Worm (Caenorhabditis elegans) whole organism, L4 larva: ENCODE data around the gene Y45G5AM.6.

ENCODE experiments used
- T20F7.1 ChIP-seq: fragments of 200-800 bp; sonication (Bioruptor generic); optimal IDR thresholded peaks from 2 replicates; lab custom pipeline; 2018; ENCODE audit warnings: mild to moderate bottlenecking, missing genetic modification characterization, missing compliant biosample characterization
- T26A8.4 ChIP-seq: fragments of 200-800 bp; sonication (Bioruptor generic); IDR thresholded peaks from 2 replicates; pipeline ENCODE4 v1.3.6; 2022; ENCODE audit warnings: missing genetic modification characterization, missing compliant biosample characterization
- Y48G9A.11 ChIP-seq: fragments of 200-800 bp; sonication (Bioruptor generic); IDR thresholded peaks from 2 replicates; pipeline ENCODE4 v1.3.6; 2022; ENCODE audit warnings: missing genetic modification reagents, missing genetic modification characterization, missing compliant biosample characterization
- Y5F2A.4 ChIP-seq: fragments of 200-800 bp; sonication (Bioruptor generic); optimal IDR thresholded peaks from 2 replicates; lab custom pipeline; 2018; ENCODE audit warnings: mild to moderate bottlenecking, missing genetic modification characterization, missing compliant biosample characterization
- ZK546.5 ChIP-seq, 2 experiments: sonication (generic microtip); optimal IDR thresholded peaks; 2 replicates each; lab custom pipeline; 2017; ENCODE audit warnings: missing biosample characterization in 2 of 2, missing genetic modification characterization in 2 of 2
- attf-4 ChIP-seq: sonication (generic microtip); optimal IDR thresholded peaks from 3 replicates; lab custom pipeline; 2017; ENCODE audit warnings: missing biosample characterization, missing genetic modification characterization
- ceh-20 ChIP-seq: fragments of 200-800 bp; sonication (Bioruptor generic); IDR thresholded peaks from 2 replicates; pipeline ENCODE4 v1.3.6; 2022; ENCODE audit warnings: missing genetic modification reagents, missing genetic modification characterization, missing compliant biosample characterization
- cey-2 ChIP-seq: sonication (generic microtip); optimal IDR thresholded peaks from 3 replicates; lab custom pipeline; 2017; ENCODE audit warnings: missing genetic modification characterization, mild to moderate bottlenecking, missing compliant biosample characterization, antibody characterized with exemption, borderline replicate concordance; ENCODE audit not compliant: insufficient read depth
- daf-16 ChIP-seq, 3 experiments: sonication (generic microtip); optimal IDR thresholded peaks; 2 replicates each; lab custom pipeline; 2016 to 2017; ENCODE audit warnings: missing genetic modification characterization in 3 of 3, missing genetic modification reagents in 3 of 3, mild to moderate bottlenecking in 2 of 3, missing compliant biosample characterization in 2 of 3, missing biosample characterization in 1 of 3, moderate library complexity in 1 of 3
- dmd-9 ChIP-seq: fragments of 200-800 bp; sonication (Bioruptor generic); IDR thresholded peaks from 2 replicates; pipeline ENCODE4 v1.3.6; 2022; ENCODE audit warnings: missing genetic modification reagents, missing genetic modification characterization, missing compliant biosample characterization
- dpl-1 ChIP-seq: fragments of 150-350 bp; optimal IDR thresholded peaks from 2 replicates; lab custom pipeline; 2014; ENCODE audit warnings: missing biosample characterization, missing genetic modification reagents, missing genetic modification characterization
- fos-1 ChIP-seq: fragments of 150-350 bp; optimal IDR thresholded peaks from 2 replicates; lab custom pipeline; 2014; ENCODE audit warnings: missing biosample characterization, missing genetic modification characterization
- gei-8 ChIP-seq: fragments of 200-800 bp; sonication (Bioruptor generic); optimal IDR thresholded peaks from 2 replicates; lab custom pipeline; 2018; ENCODE audit warnings: mild to moderate bottlenecking, missing genetic modification characterization, missing compliant biosample characterization
- hmg-1.1 ChIP-seq: fragments of 200-800 bp; sonication (Bioruptor generic); IDR thresholded peaks from 2 replicates; pipeline ENCODE4 v1.3.6; 2022; ENCODE audit warnings: missing genetic modification reagents, missing genetic modification characterization, missing compliant biosample characterization
- lin-1 ChIP-seq: fragments of 200-800 bp; sonication (Bioruptor generic); IDR thresholded peaks from 2 replicates; pipeline ENCODE4 v1.3.6; 2022; ENCODE audit warnings: missing genetic modification reagents, missing genetic modification characterization, missing compliant biosample characterization
- lin-15B ChIP-seq: fragments of 150-350 bp; sonication (generic microtip); optimal IDR thresholded peaks from 3 replicates; lab custom pipeline; 2014; ENCODE audit warnings: missing biosample characterization, missing genetic modification characterization
- lin-29 ChIP-seq: fragments of 200-800 bp; sonication (Bioruptor generic); IDR thresholded peaks from 2 replicates; pipeline ENCODE4 v1.3.6; 2022; ENCODE audit warnings: missing genetic modification reagents, missing genetic modification characterization, missing compliant biosample characterization
- lin-38 ChIP-seq: fragments of 200-800 bp; sonication (Bioruptor generic); IDR thresholded peaks from 2 replicates; pipeline ENCODE4 v1.3.6; 2022; ENCODE audit warnings: missing genetic modification reagents, missing genetic modification characterization, missing compliant biosample characterization
- lir-3 ChIP-seq: sonication (generic microtip); optimal IDR thresholded peaks from 2 replicates; lab custom pipeline; 2016; ENCODE audit warnings: mild to moderate bottlenecking, missing genetic modification characterization, missing compliant biosample characterization
- madf-9 ChIP-seq: fragments of 200-800 bp; sonication (Bioruptor generic); conservative IDR thresholded peaks from 2 replicates; pipeline ENCODE4 v1.3.6; 2022; ENCODE audit warnings: missing genetic modification reagents, missing genetic modification characterization, missing compliant biosample characterization
- mdl-1 ChIP-seq, 2 experiments: fragments of 150-350 bp in 1 of 2; sonication (generic microtip) in 1 of 2; optimal IDR thresholded peaks; 2 replicates each; lab custom pipeline; 2014 to 2017; ENCODE audit warnings: missing biosample characterization in 2 of 2, missing genetic modification characterization in 2 of 2
- mdt-29 ChIP-seq: fragments of 200-800 bp; sonication (Bioruptor generic); IDR thresholded peaks from 2 replicates; pipeline ENCODE4 v1.3.6; 2022; ENCODE audit warnings: missing genetic modification reagents, missing genetic modification characterization, missing compliant biosample characterization
- mes-2 ChIP-seq: sonication (generic microtip); optimal IDR thresholded peaks from 2 replicates; lab custom pipeline; 2016; ENCODE audit warnings: missing genotype, mild to moderate bottlenecking, missing genetic modification characterization, missing compliant biosample characterization; ENCODE audit not compliant: poor library complexity, severe bottlenecking
- nhr-11 ChIP-seq: fragments of 150-350 bp; optimal IDR thresholded peaks from 2 replicates; lab custom pipeline; 2014; ENCODE audit warnings: missing biosample characterization, missing genetic modification characterization
- nhr-111 ChIP-seq: fragments of 200-800 bp; sonication (Bioruptor generic); optimal IDR thresholded peaks from 2 replicates; lab custom pipeline; 2018; ENCODE audit warnings: mild to moderate bottlenecking, missing genetic modification characterization, missing compliant biosample characterization
- nhr-25 ChIP-seq: sonication (generic microtip); optimal IDR thresholded peaks from 2 replicates; lab custom pipeline; 2017; ENCODE audit warnings: missing genetic modification characterization, mild to moderate bottlenecking, missing compliant biosample characterization, antibody characterized with exemption, moderate library complexity, borderline replicate concordance; ENCODE audit not compliant: insufficient read depth
- nhr-41 ChIP-seq: fragments of 200-800 bp; sonication (Bioruptor generic); IDR thresholded peaks from 2 replicates; pipeline ENCODE4 v1.3.6; 2022; ENCODE audit warnings: missing genetic modification reagents, missing genetic modification characterization, missing compliant biosample characterization
- nhr-76 ChIP-seq: fragments of 150-350 bp; optimal IDR thresholded peaks from 2 replicates; lab custom pipeline; 2014; ENCODE audit warnings: missing biosample characterization, missing genetic modification characterization
- nhr-77 ChIP-seq: fragments of 150-350 bp; optimal IDR thresholded peaks from 2 replicates; lab custom pipeline; 2014; ENCODE audit warnings: missing biosample characterization, missing genetic modification characterization
- pha-4 ChIP-seq, 2 experiments: fragments of 150-350 bp in 1 of 2; fragments of 200-800 bp in 1 of 2; sonication (Bioruptor generic) in 1 of 2; IDR thresholded peaks in 1 of 2; optimal IDR thresholded peaks in 1 of 2; 2 replicates each; pipeline versions ENCODE4 v1.3.6 to Lab custom; 2014 to 2022; ENCODE audit warnings: missing genetic modification characterization in 2 of 2, missing genetic modification reagents in 2 of 2, missing biosample characterization in 1 of 2, missing compliant biosample characterization in 1 of 2
- pqm-1 ChIP-seq: sonication (generic microtip); optimal IDR thresholded peaks from 2 replicates; lab custom pipeline; 2017; ENCODE audit warnings: missing biosample characterization, missing genetic modification characterization
- saeg-2 ChIP-seq: fragments of 200-800 bp; sonication (Bioruptor generic); IDR thresholded peaks from 2 replicates; pipeline ENCODE4 v1.3.6; 2022; ENCODE audit warnings: missing genetic modification reagents, missing genetic modification characterization, missing compliant biosample characterization
- sdz-12 ChIP-seq: fragments of 200-800 bp; sonication (Bioruptor generic); optimal IDR thresholded peaks from 2 replicates; lab custom pipeline; 2018; ENCODE audit warnings: mild to moderate bottlenecking, missing genetic modification characterization, missing compliant biosample characterization
- set-16 ChIP-seq: fragments of 200-800 bp; sonication (Bioruptor generic); IDR thresholded peaks from 2 replicates; pipeline ENCODE4 v1.3.6; 2022; ENCODE audit warnings: missing genetic modification reagents, missing genetic modification characterization, missing compliant biosample characterization
- snpc-1.2 ChIP-seq: fragments of 200-800 bp; sonication (Bioruptor generic); IDR thresholded peaks from 2 replicates; pipeline ENCODE4 v1.3.6; 2022; ENCODE audit warnings: missing genetic modification reagents, missing genetic modification characterization, missing compliant biosample characterization
- spr-1 ChIP-seq: sonication (generic microtip); optimal IDR thresholded peaks from 2 replicates; lab custom pipeline; 2016; ENCODE audit warnings: mild to moderate bottlenecking, missing genetic modification characterization, missing compliant biosample characterization
- spr-3 ChIP-seq: fragments of 200-800 bp; sonication (Bioruptor generic); optimal IDR thresholded peaks from 2 replicates; lab custom pipeline; 2018; ENCODE audit warnings: mild to moderate bottlenecking, missing genetic modification characterization, missing compliant biosample characterization
- tra-1 ChIP-seq: fragments of 200-800 bp; sonication (Bioruptor generic); IDR thresholded peaks from 2 replicates; pipeline ENCODE4 v1.3.6; 2022; ENCODE audit warnings: missing genetic modification reagents, missing genetic modification characterization, missing compliant biosample characterization
- unc-39 ChIP-seq: sonication (generic microtip); optimal IDR thresholded peaks from 2 replicates; lab custom pipeline; 2017; ENCODE audit warnings: missing biosample characterization, missing genetic modification characterization
- unc-62 ChIP-seq, 3 experiments: fragments of 150-350 bp in 1 of 3; sonication (generic microtip); optimal IDR thresholded peaks in 2 of 3; peaks in 1 of 3; 1 replicate in 1 of 3; 2 replicates in 2 of 3; lab custom pipeline; 2014 to 2017; ENCODE audit warnings: missing biosample characterization in 3 of 3, missing genetic modification characterization in 3 of 3, missing genetic modification reagents in 3 of 3, missing genotype in 1 of 3
- vab-7 ChIP-seq: fragments of 200-800 bp; sonication (Bioruptor generic); IDR thresholded peaks from 2 replicates; pipeline ENCODE4 v1.3.6; 2022; ENCODE audit warnings: missing genetic modification reagents, missing genetic modification characterization, missing compliant biosample characterization

The Y45G5AM.6 gene

DNA sequence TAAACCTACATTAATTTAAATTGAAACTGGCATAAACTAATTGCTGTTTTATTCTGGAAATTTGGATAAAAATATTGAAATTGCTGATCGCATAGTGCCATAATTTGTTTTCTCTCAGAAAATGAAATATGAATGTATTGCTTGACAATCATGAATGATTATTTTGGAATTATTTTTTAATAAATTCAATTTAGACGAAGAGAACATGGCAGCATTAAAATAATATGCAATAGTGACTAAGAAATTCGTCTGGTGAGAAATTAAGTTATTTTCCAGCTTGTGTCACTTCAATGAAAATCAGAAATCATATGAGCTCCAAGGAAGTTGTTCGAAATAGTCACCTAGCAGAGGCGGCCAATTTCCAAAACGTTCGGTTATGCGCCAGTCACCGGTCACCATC lies 37.5 kb downstream of the Y45G5AM.6 start, which contains the start of gene srw-133:
TSS of gene srw-133 (minus strand) at position 101 of the 400 bp plus-strand sequence.
- TF ChIP-seq dmd-9 (GFP tag; lab: Robert Waterston, UW) = no peak
- no peak for TF ChIP-seq Y5F2A.4 (GFP tag; lab: Kevin White, UChicago)
- TF ChIP-seq gei-8 (GFP tag; lab: Kevin White, UChicago) = no peak
- TF ChIP-seq unc-39 = no peak
- TF ChIP-seq pqm-1 (tag; lab: Kevin White, UChicago) = no peak
- no peak for TF ChIP-seq madf-9

DNA sequence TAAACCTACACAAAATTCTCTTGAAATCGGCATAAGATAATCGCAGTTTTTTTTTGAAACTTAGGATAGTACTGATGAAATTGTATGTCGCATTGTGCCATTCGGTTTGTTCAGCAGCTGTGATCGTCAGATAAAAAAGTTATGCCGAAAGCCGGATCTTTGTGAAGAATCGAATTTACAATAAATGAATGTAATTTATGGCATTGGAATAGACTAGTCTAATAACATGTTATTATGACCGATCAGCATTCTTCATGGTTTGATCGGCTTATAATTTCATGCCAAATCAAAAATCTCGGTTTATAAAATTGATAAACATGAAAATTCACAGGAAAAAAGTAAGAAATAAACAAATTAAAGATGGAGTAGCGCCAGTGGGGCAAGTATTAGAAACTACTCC lies 39.6 kb downstream of the Y45G5AM.6 start, which contains the start of gene srw-134:
TSS of gene srw-134 (minus strand) at position 101 of the 400 bp plus-strand sequence.
- TF ChIP-seq daf-16 (GFP tag; optimal IDR thresholded peaks at IDR 0.05; lab: Kevin White, UChicago) (no peak), daf-16 (tag; optimal IDR thresholded peaks at IDR 0.05; lab: Kevin White, UChicago) (no peak), set-16 (GFP tag; lab: Robert Waterston, UW) (no peak), spr-3 (GFP tag; lab: Kevin White, UChicago) (no peak), attf-4 (tag; lab: Kevin White, UChicago) (no peak), tra-1 (no peak), nhr-25 (tag; lab: Kevin White, UChicago) (no peak)

- TF ChIP-seq mes-2 = no peak
- peak in 1 of 2 experiments; percentile 7 for TF ChIP-seq unc-62 (GFP tag; optimal IDR thresholded peaks at IDR 0.05 in 1 of 2; lab: Kevin White, UChicago)
- TF ChIP-seq unc-62 (tag; optimal IDR thresholded peaks at IDR 0.05; lab: Kevin White, UChicago) = no peak
Measured at ce11 chrV:4109873-4110272, 42.2 kb downstream of the Y45G5AM.6 start, which contains the start of gene clc-18. TSS of gene clc-18 (minus strand) at chrV:4109973.

DNA sequence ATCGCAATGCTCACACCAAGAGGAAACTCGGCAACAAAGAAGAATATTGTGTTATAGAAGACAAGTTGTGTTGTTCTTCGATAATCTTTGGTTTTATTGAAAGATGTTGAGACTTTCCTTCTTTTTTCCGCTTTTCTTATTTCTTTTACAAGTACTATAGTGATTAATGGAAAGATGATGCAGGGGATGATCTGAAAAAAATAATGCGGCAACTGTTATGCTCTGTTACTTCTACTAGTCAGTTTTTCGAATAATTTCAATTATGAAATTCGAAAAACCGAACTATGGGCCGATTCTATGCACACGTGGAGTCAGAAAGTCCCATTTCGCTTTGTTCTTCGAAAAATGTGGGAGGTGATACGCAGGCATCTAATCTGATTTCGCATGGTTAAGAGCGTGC lies 45.4 kb downstream of the Y45G5AM.6 start:
- TF ChIP-seq sdz-12 (GFP tag; lab: Kevin White, UChicago) (no peak), pha-4 (GFP tag; IDR thresholded peaks at IDR 0.05; lab: Robert Waterston, UW) (no peak), pha-4 (tag; optimal IDR thresholded peaks at IDR 0.05; lab: Kevin White, UChicago) (no peak), lin-15B (tag; lab: Kevin White, UChicago) (no peak), nhr-25 (tag; lab: Kevin White, UChicago) (no peak), ZK546.5 (tag; optimal IDR thresholded peaks at IDR 0.05; lab: Kevin White, UChicago) (no peak)

DNA sequence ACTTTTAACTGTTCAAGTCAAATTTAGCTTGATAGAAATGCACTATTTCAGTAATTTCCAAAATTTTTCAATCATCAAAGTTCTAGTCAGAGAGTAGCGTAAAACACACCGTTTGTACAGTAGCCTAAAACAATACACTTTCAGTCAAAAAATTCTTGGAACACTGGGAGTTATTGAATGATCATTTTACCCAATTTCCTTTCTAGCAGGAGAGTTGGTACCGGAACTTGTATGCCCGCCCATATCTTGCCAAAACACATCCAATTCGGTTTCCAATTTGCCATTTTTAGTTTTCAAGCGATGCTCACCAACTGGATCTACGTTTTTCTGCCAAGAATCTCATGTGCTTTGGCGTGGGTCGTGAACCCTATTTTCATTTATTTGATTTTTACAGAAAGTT lies 47.8 kb downstream of the Y45G5AM.6 start, which contains the start of gene srj-39:
TSS of gene srj-39 (plus strand) at position 301 of the 400 bp plus-strand sequence.
- TF ChIP-seq nhr-41 (GFP tag; lab: Robert Waterston, UW) = no peak
- no peak for TF ChIP-seq snpc-1.2
- no peak for TF ChIP-seq lin-38 (GFP tag; lab: Robert Waterston, UW)
- TF ChIP-seq dpl-1 (GFP tag; lab: Kevin White, UChicago) = no peak
- no peak for TF ChIP-seq nhr-76 (tag; lab: Kevin White, UChicago)
- TF ChIP-seq madf-9 = no peak
- TF ChIP-seq nhr-77 (tag; lab: Kevin White, UChicago) = no peak
- no peak for TF ChIP-seq spr-1 (tag; lab: Kevin White, UChicago)
- no peak for TF ChIP-seq fos-1 (tag; lab: Kevin White, UChicago)
- no peak for TF ChIP-seq lir-3 (tag; lab: Kevin White, UChicago)

DNA sequence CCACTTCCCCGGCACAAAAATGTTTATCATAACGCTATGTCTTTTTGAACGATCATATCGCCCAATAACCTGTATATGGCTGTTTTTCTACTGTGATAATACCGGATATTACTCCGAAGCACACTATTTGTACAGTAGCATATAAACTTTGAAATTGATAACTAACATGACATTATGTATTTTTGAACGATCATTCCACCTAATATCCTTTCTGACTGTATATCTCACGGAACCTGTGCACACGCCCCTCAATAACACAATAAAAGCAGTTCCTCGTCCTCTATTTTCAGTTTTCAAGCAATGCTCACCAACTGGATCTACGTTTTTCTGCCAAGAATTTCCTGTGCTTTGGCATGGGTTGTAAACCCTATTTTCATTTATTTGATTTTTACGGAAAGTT lies 50.5 kb downstream of the Y45G5AM.6 start, which contains the start of gene srj-40:
TSS of gene srj-40 (plus strand) at position 301 of the 400 bp plus-strand sequence.
- TF ChIP-seq nhr-11 (tag; lab: Kevin White, UChicago) (no peak), lin-1 (GFP tag; lab: Robert Waterston, UW) (no peak), mdl-1 (tag; optimal IDR thresholded peaks at IDR 0.05; lab: Kevin White, UChicago) (no peak), Y48G9A.11 (no peak), vab-7 (GFP tag; lab: Robert Waterston, UW) (no peak), lin-29 (GFP tag; lab: Robert Waterston, UW) (no peak), T26A8.4 (GFP tag; lab: Robert Waterston, UW) (no peak), ceh-20 (GFP tag; lab: Robert Waterston, UW) (no peak), hmg-1.1 (GFP tag; lab: Robert Waterston, UW) (no peak), saeg-2 (GFP tag; lab: Robert Waterston, UW) (no peak), T20F7.1 (GFP tag; lab: Kevin White, UChicago) (no peak), cey-2 (tag; lab: Kevin White, UChicago) (no peak), nhr-111 (GFP tag; lab: Kevin White, UChicago) (no peak), mdt-29 (no peak)
